Fruit fly (Drosophila melanogaster) whole organism, wandering third instar larva: ENCODE measurements around the gene CG13460.

ENCODE experiments used
- Abd-B ChIP-seq: fragments of >200 bp; optimal IDR thresholded peaks from 2 replicates; lab custom pipeline; 2017; ENCODE audit warnings: missing biosample characterization, missing genetic modification characterization
- CG32264 ChIP-seq: fragments of 200-800 bp; sonication (Bioruptor generic); optimal IDR thresholded peaks from 2 replicates; lab custom pipeline; 2016; ENCODE audit warnings: missing biosample characterization, missing genetic modification characterization
- CrebA ChIP-seq: fragments of 200-800 bp; sonication (Bioruptor generic); optimal IDR thresholded peaks from 2 replicates; lab custom pipeline; 2016; ENCODE audit warnings: missing biosample characterization, mild to moderate bottlenecking, missing genetic modification characterization, borderline replicate concordance
- Dfd ChIP-seq: fragments of >200 bp; optimal IDR thresholded peaks from 2 replicates; lab custom pipeline; 2017; ENCODE audit warnings: missing biosample characterization, missing genetic modification characterization
- Dif ChIP-seq: fragments of 200-275, 200-300 bp; sonication (Bioruptor generic); optimal IDR thresholded peaks from 2 replicates; lab custom pipeline; 2018; ENCODE audit warnings: missing biosample characterization, missing genetic modification characterization; ENCODE audit not compliant: partially characterized antibody
- GATAd ChIP-seq: sonication (Bioruptor generic); optimal IDR thresholded peaks from 2 replicates; lab custom pipeline; 2016; ENCODE audit warnings: missing biosample characterization, missing genetic modification characterization
- Hnf4 ChIP-seq: fragments of 200-800 bp; sonication (Bioruptor generic); optimal IDR thresholded peaks from 2 replicates; lab custom pipeline; 2016; ENCODE audit warnings: missing biosample characterization, mild to moderate bottlenecking, missing genetic modification characterization
- Hr78 ChIP-seq: fragments of >200 bp; optimal IDR thresholded peaks from 2 replicates; lab custom pipeline; 2017; ENCODE audit warnings: missing biosample characterization, missing genetic modification characterization
- Hr83 ChIP-seq: fragments of 200-300 bp; sonication (Bioruptor generic); optimal IDR thresholded peaks from 2 replicates; lab custom pipeline; 2016; ENCODE audit warnings: missing biosample characterization, mild to moderate bottlenecking, missing genetic modification characterization, moderate library complexity; ENCODE audit not compliant: poor library complexity, severe bottlenecking
- Jra ChIP-seq: sonication (Bioruptor generic); optimal IDR thresholded peaks from 2 replicates; lab custom pipeline; 2016; ENCODE audit warnings: missing biosample characterization, missing genetic modification characterization
- Mio ChIP-seq: sonication (Bioruptor generic); optimal IDR thresholded peaks from 2 replicates; lab custom pipeline; 2016; ENCODE audit warnings: missing biosample characterization, missing genetic modification characterization
- Myc ChIP-seq: fragments of >200 bp; optimal IDR thresholded peaks from 2 replicates; lab custom pipeline; 2017
- N ChIP-seq: fragments of >200 bp; optimal IDR thresholded peaks from 2 replicates; lab custom pipeline; 2018; ENCODE audit warnings: missing biosample characterization, missing external identifiers, missing genetic modification characterization
- Rel ChIP-seq, 2 experiments: fragments of 200-800 bp; sonication (Bioruptor generic) in 1 of 2; optimal IDR thresholded peaks; 2 replicates in 1 of 2; 3 replicates in 1 of 2; lab custom pipeline; 2016 to 2019; ENCODE audit warnings: mild to moderate bottlenecking in 2 of 2, missing biosample characterization in 2 of 2, missing genetic modification characterization in 2 of 2, moderate library complexity in 1 of 2
- Sp1 ChIP-seq: fragments of 200-800 bp; sonication (Bioruptor generic); optimal IDR thresholded peaks from 3 replicates; lab custom pipeline; 2019; ENCODE audit warnings: missing biosample characterization, mild to moderate bottlenecking, missing genetic modification characterization, moderate library complexity
- Vsx2 ChIP-seq: fragments of 200-300, 225-300 bp; sonication (Bioruptor generic); optimal IDR thresholded peaks from 2 replicates; lab custom pipeline; 2018; ENCODE audit warnings: missing biosample characterization, missing genetic modification characterization; ENCODE audit not compliant: partially characterized antibody
- br ChIP-seq: fragments of 200-800 bp; sonication (Bioruptor generic); optimal IDR thresholded peaks from 2 replicates; lab custom pipeline; 2016; ENCODE audit warnings: missing biosample characterization, missing genetic modification characterization
- brk ChIP-seq: fragments of 200-800 bp; sonication (Bioruptor generic); optimal IDR thresholded peaks from 2 replicates; lab custom pipeline; 2016; ENCODE audit warnings: missing biosample characterization, mild to moderate bottlenecking, missing genetic modification characterization
- dl ChIP-seq, 2 experiments: fragments of 175-275, 200-275 bp in 1 of 2; fragments of 200-275 bp in 1 of 2; sonication (Bioruptor generic); optimal IDR thresholded peaks; lab custom pipeline; 2018; ENCODE audit warnings: mild to moderate bottlenecking in 2 of 2, missing biosample characterization in 2 of 2, missing genetic modification characterization in 2 of 2, moderate library complexity in 2 of 2; ENCODE audit not compliant: partially characterized antibody in 2 of 2, insufficient read depth in 1 of 2
- dmrt93B ChIP-seq: fragments of 200-800 bp; sonication (Bioruptor generic); optimal IDR thresholded peaks from 2 replicates; lab custom pipeline; 2018; ENCODE audit warnings: missing biosample characterization, mild to moderate bottlenecking, missing genetic modification characterization
- dsf ChIP-seq: sonication (Bioruptor generic); optimal IDR thresholded peaks from 2 replicates; lab custom pipeline; 2016; ENCODE audit warnings: missing biosample characterization, missing genetic modification characterization, borderline replicate concordance
- ey ChIP-seq: fragments of 200-800 bp; sonication (Bioruptor generic); optimal IDR thresholded peaks from 2 replicates; lab custom pipeline; 2016; ENCODE audit warnings: missing biosample characterization, missing genetic modification characterization
- foxo ChIP-seq, 2 experiments: fragments of 200-800 bp; sonication (Bioruptor generic); optimal IDR thresholded peaks; 2 replicates in 1 of 2; 3 replicates in 1 of 2; lab custom pipeline; 2016 to 2017; ENCODE audit warnings: missing biosample characterization in 2 of 2, missing genetic modification characterization in 2 of 2
- fru ChIP-seq: fragments of 200-800 bp; sonication (Bioruptor generic); optimal IDR thresholded peaks from 3 replicates; lab custom pipeline; 2016; ENCODE audit warnings: missing biosample characterization, mild to moderate bottlenecking, missing genetic modification characterization
- h ChIP-seq: fragments of 200-800 bp; sonication (Bioruptor generic); optimal IDR thresholded peaks from 3 replicates; lab custom pipeline; 2016; ENCODE audit warnings: missing biosample characterization, mild to moderate bottlenecking, missing genetic modification characterization
- jim ChIP-seq: fragments of 175-275, 200-325 bp; sonication (Bioruptor generic); optimal IDR thresholded peaks from 2 replicates; lab custom pipeline; 2016; ENCODE audit warnings: missing biosample characterization, mild to moderate bottlenecking, missing genetic modification characterization
- pan ChIP-seq: fragments of >200 bp; optimal IDR thresholded peaks from 2 replicates; lab custom pipeline; 2017
- psq ChIP-seq: fragments of 200-800 bp; sonication (Bioruptor generic); optimal IDR thresholded peaks from 3 replicates; lab custom pipeline; 2017; ENCODE audit warnings: missing biosample characterization, mild to moderate bottlenecking, missing genetic modification characterization, moderate library complexity
- rgr ChIP-seq: fragments of 200-800 bp; sonication (Bioruptor generic); optimal IDR thresholded peaks from 3 replicates; lab custom pipeline; 2016; ENCODE audit warnings: missing biosample characterization, mild to moderate bottlenecking, missing genetic modification characterization
- sage ChIP-seq: fragments of 200-800 bp; sonication (Bioruptor generic); optimal IDR thresholded peaks from 2 replicates; lab custom pipeline; 2016; ENCODE audit warnings: missing biosample characterization, mild to moderate bottlenecking, missing genetic modification characterization
- sv ChIP-seq: fragments of 200-800 bp; sonication (Bioruptor generic); optimal IDR thresholded peaks from 3 replicates; lab custom pipeline; 2016; ENCODE audit warnings: missing biosample characterization, missing genetic modification characterization
- usp ChIP-seq: fragments of >200 bp; optimal IDR thresholded peaks from 2 replicates; lab custom pipeline; 2017; ENCODE audit warnings: missing biosample characterization, missing genetic modification characterization

The CG13460 gene

dm6 chr3L:15073680-15074079 is 12.2 kb upstream of the CG13460 start:
- no peak for TF ChIP-seq h
- TF ChIP-seq dsf (GFP tag; lab: Kevin White, UChicago) = no peak
- TF ChIP-seq Myc (lab: Kevin White, UChicago) = no peak
- TF ChIP-seq Dfd (GFP tag; lab: Kevin White, UChicago) = no peak
- no peak for TF ChIP-seq Rel (GFP tag; optimal IDR thresholded peaks at IDR 0.05; lab: Kevin White, UChicago)
- no peak for TF ChIP-seq Rel (tag; optimal IDR thresholded peaks at IDR 0.05; lab: Kevin White, UChicago)
- no peak for TF ChIP-seq jim (GFP tag; lab: Kevin White, UChicago)
- no peak for TF ChIP-seq Abd-B (GFP tag; lab: Kevin White, UChicago)
- TF ChIP-seq N (GFP tag; lab: Kevin White, UChicago) = no peak
- no peak for TF ChIP-seq Dif (GFP tag; lab: Kevin White, UChicago)
- no peak for TF ChIP-seq rgr (GFP tag; lab: Kevin White, UChicago)
- TF ChIP-seq Hnf4 (GFP tag; lab: Kevin White, UChicago) = no peak
- no peak for TF ChIP-seq CrebA (GFP tag; lab: Kevin White, UChicago)
- TF ChIP-seq pan (lab: Kevin White, UChicago) = no peak
- no peak for TF ChIP-seq Sp1 (GFP tag; lab: Kevin White, UChicago)
- no peak for TF ChIP-seq psq (GFP tag; lab: Kevin White, UChicago)
- TF ChIP-seq Jra (GFP tag; lab: Kevin White, UChicago) = no peak
- TF ChIP-seq sv = no peak

- TF ChIP-seq h = no peak
- TF ChIP-seq Myc (lab: Kevin White, UChicago) = peak; percentile 84
Measured at dm6 chr3L:15072149-15072548, 10.6 kb upstream of the CG13460 start.

dm6 chr3L:15064877-15065276 is 3.4 kb upstream of the CG13460 start, which contains the start of gene Sytbeta:
Sytbeta (minus strand) TSS chr3L:15064977.
- no peak for TF ChIP-seq brk
- no peak for TF ChIP-seq Mio
- no peak for TF ChIP-seq N (GFP tag; lab: Kevin White, UChicago)
- TF ChIP-seq psq (GFP tag; lab: Kevin White, UChicago) = no peak

dm6 chr3L:15054477-15054876 is 7.0 kb downstream of the CG13460 start, which contains the start of gene EAChm:
EAChm (plus strand) TSS chr3L:15054777.
- TF ChIP-seq N (GFP tag; lab: Kevin White, UChicago) (no peak), br (GFP tag; lab: Kevin White, UChicago) (no peak), psq (GFP tag; lab: Kevin White, UChicago) (no peak), usp (GFP tag; lab: Kevin White, UChicago) (no peak), ey (GFP tag; lab: Kevin White, UChicago) (no peak), Sp1 (GFP tag; lab: Kevin White, UChicago) (no peak), GATAd (no peak), Vsx2 (GFP tag; lab: Kevin White, UChicago) (no peak), Myc (lab: Kevin White, UChicago) (no peak), Dfd (GFP tag; lab: Kevin White, UChicago) (no peak), Rel (GFP tag; optimal IDR thresholded peaks at IDR 0.05; lab: Kevin White, UChicago) (no peak), Rel (tag; optimal IDR thresholded peaks at IDR 0.05; lab: Kevin White, UChicago) (no peak), foxo (GFP tag; optimal IDR thresholded peaks at IDR 0.05; lab: Kevin White, UChicago) (no peak), sage (no peak), brk (no peak), dsf (GFP tag; lab: Kevin White, UChicago) (no peak), Hr83 (no peak), Jra (GFP tag; lab: Kevin White, UChicago) (no peak), CG32264 (GFP tag; lab: Kevin White, UChicago) (no peak), pan (lab: Kevin White, UChicago) (no peak)

- TF ChIP-seq CG32264 (GFP tag; lab: Kevin White, UChicago) = no peak
Measured at dm6 chr3L:15054035-15054434, 7.5 kb downstream of the CG13460 start, which contains the start of gene CG18649. CG18649 (minus strand) TSS chr3L:15054135.

- TF ChIP-seq dl (GFP tag; optimal IDR thresholded peaks at IDR 0.05; lab: Kevin White, UChicago; ENCODE audit: insufficient read depth in 1 of 2, partially characterized antibody in 2 of 2) (no peak), foxo (GFP tag; optimal IDR thresholded peaks at IDR 0.05; lab: Kevin White, UChicago) (no peak), Hr78 (GFP tag; lab: Kevin White, UChicago) (no peak), fru (GFP tag; lab: Kevin White, UChicago) (no peak), dmrt93B (GFP tag; lab: Kevin White, UChicago) (no peak), h (no peak), usp (GFP tag; lab: Kevin White, UChicago) (no peak), Hnf4 (GFP tag; lab: Kevin White, UChicago) (no peak), rgr (GFP tag; lab: Kevin White, UChicago) (no peak), pan (lab: Kevin White, UChicago) (no peak), Dif (GFP tag; lab: Kevin White, UChicago) (no peak), Rel (GFP tag; optimal IDR thresholded peaks at IDR 0.05; lab: Kevin White, UChicago) (no peak), Rel (tag; optimal IDR thresholded peaks at IDR 0.05; lab: Kevin White, UChicago) (no peak), ey (GFP tag; lab: Kevin White, UChicago) (no peak)
Measured at dm6 chr3L:15053251-15053650, 8.3 kb downstream of the CG13460 start, which contains the start of gene CG43680. CG43680 (minus strand) TSS chr3L:15053351.
